Fruit fly (Drosophila melanogaster): ENCODE data around the gene CG14109.

The CG14109 gene

dm6 chr3L:13450177-13450793 is 9.6 kb downstream of the CG14109 start, which contains the start of the genes JMJD7 and CG10738 (continued):
- TF ChIP-seq CG17802 (tag; optimal IDR thresholded peaks at IDR 0.05) (peak; percentile 26), CG16813 (GFP tag; IDR thresholded peaks at IDR 0.05; ENCODE audit: partially characterized antibody) (no peak), sc (optimal IDR thresholded peaks at IDR 0.05) (no peak), sc (GFP tag; optimal IDR thresholded peaks at IDR 0.05) (no peak), peb (GFP tag; IDR thresholded peaks at IDR 0.05) (0 out of 2 replicates have a peak, but pooled peaks have one; percentile 41), tll (GFP tag; optimal IDR thresholded peaks at IDR 0.05) (no peak), E2f1 (GFP tag; IDR thresholded peaks at IDR 0.05) (peak; percentile 61), rib (GFP tag; IDR thresholded peaks at IDR 0.05) (peak; percentile 54; the same call in 1 of the 2 replicates), CG12219 (GFP tag; optimal IDR thresholded peaks at IDR 0.05) (no peak), crp (GFP tag; optimal IDR thresholded peaks at IDR 0.05) (no peak), Stat92E (GFP tag; optimal IDR thresholded peaks at IDR 0.05) (no peak), chif (GFP tag; optimal IDR thresholded peaks at IDR 0.05) (no peak), seq (GFP tag; IDR thresholded peaks at IDR 0.05) (peak; percentile 36; the same call in 1 of the 2 replicates), CG3838 (GFP tag; optimal IDR thresholded peaks at IDR 0.05) (no peak), Six4 (GFP tag; optimal IDR thresholded peaks at IDR 0.05) (peak; percentile 42), row (GFP tag; IDR thresholded peaks at IDR 0.05) (peak; percentile 64), CG8290 (GFP tag; optimal IDR thresholded peaks at IDR 0.05) (no peak), CG8290 (tag; optimal IDR thresholded peaks at IDR 0.05) (no peak), CG9609 (GFP tag; optimal IDR thresholded peaks at IDR 0.05) (no peak), dati (GFP tag; IDR thresholded peaks at IDR 0.05) (peak; percentile 66; the same call in 1 of the 2 replicates), CG10366 (GFP tag; IDR thresholded peaks at IDR 0.05) (peak; percentile 69), CG13775 (GFP tag; optimal IDR thresholded peaks at IDR 0.05) (peak; percentile 28), D (optimal IDR thresholded peaks at IDR 0.05) (no peak), D (GFP tag; optimal IDR thresholded peaks at IDR 0.05) (peak; percentile 68), CG30431 (GFP tag; optimal IDR thresholded peaks at IDR 0.05) (no peak), CG8924 (tag; optimal IDR thresholded peaks at IDR 0.05) (peak; percentile 54), ash1 (GFP tag; optimal IDR thresholded peaks at IDR 0.05) (no peak), al (GFP tag; IDR thresholded peaks at IDR 0.05) (peak; percentile 61), Hr78 (GFP tag; optimal IDR thresholded peaks at IDR 0.05) (no peak), wor (GFP tag; IDR thresholded peaks at IDR 0.05) (no peak), CG15073 (GFP tag; optimal IDR thresholded peaks at IDR 0.05) (peak; percentile 39), ac (GFP tag; optimal IDR thresholded peaks at IDR 0.05) (no peak), NC2β (GFP tag; optimal IDR thresholded peaks at IDR 0.05) (no peak), lab (GFP tag; optimal IDR thresholded peaks at IDR 0.05) (peak; percentile 87), croc (GFP tag; conservative IDR thresholded peaks at IDR 0.05) (no peak; the same call in 2 of the 3 replicates), unpg (GFP tag; optimal IDR thresholded peaks at IDR 0.05) (peak; percentile 26), CG13624 (GFP tag; optimal IDR thresholded peaks at IDR 0.05) (no peak), CG12104 (GFP tag; optimal IDR thresholded peaks at IDR 0.05) (peak; percentile 43), CG3163 (GFP tag; optimal IDR thresholded peaks at IDR 0.05) (no peak), CG12071 (GFP tag; optimal IDR thresholded peaks at IDR 0.05) (peak; percentile 63), corto (GFP tag; optimal IDR thresholded peaks at IDR 0.05) (no peak), CG6689 (GFP tag; IDR thresholded peaks at IDR 0.05) (peak; percentile 65), oc (tag; optimal IDR thresholded peaks at IDR 0.05) (no peak), CG15011 (GFP tag; optimal IDR thresholded peaks at IDR 0.05) (no peak), NK7.1 (GFP tag; optimal IDR thresholded peaks at IDR 0.05) (no peak), CG12744 (GFP tag; optimal IDR thresholded peaks at IDR 0.05) (no peak), CG9876 (GFP tag; optimal IDR thresholded peaks at IDR 0.05) (no peak), pho (GFP tag; optimal IDR thresholded peaks at IDR 0.05) (no peak), az2 (GFP tag; optimal IDR thresholded peaks at IDR 0.05) (no peak), Gsc (GFP tag; IDR thresholded peaks at IDR 0.05) (no peak), bowl (GFP tag; IDR thresholded peaks at IDR 0.05) (peak; percentile 15; the same call in 1 of the 2 replicates)
